Worm (Caenorhabditis elegans) whole organism, L4/young adult: ENCODE measurements around the gene ZK971.1.

Experiments
- W03F9.2 ChIP-seq: fragments of 150-350 bp; optimal IDR thresholded peaks from 2 replicates; lab custom pipeline; 2014; ENCODE audit warnings: missing biosample characterization, missing genetic modification characterization
- dao-5 ChIP-seq: sonication (generic microtip); optimal IDR thresholded peaks from 2 replicates; lab custom pipeline; 2016; ENCODE audit warnings: missing genotype, missing genetic modification characterization, moderate library complexity, missing compliant biosample characterization
- him-1 ChIP-seq: sonication (generic microtip); optimal IDR thresholded peaks from 2 replicates; lab custom pipeline; 2016; ENCODE audit warnings: missing genotype, missing genetic modification reagents, missing genetic modification characterization, missing compliant biosample characterization

ZK971.1 gene

DNA sequence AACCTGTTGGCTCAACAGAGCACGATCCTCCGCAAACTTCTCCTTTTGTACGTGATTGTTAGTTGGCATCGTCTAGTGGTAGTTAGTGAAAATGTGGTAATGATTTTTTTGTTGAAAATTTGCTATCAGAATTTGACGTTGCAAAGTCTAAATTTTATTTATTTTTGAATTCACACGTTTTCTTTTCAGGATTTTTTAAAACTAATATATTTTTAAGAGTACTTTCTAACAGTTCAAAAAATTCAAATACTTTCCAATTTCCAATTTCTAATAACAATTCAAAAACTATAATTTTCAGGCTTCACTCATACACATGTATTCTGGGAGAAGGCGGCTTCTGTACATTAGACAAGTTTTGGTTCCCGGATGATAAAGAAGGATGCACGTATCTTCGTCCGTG is 45.1 kb downstream of the ZK971.1 start, which contains the start of gene ubxn-5:
Gene ubxn-5 (minus strand): TSS at position 101 of the 400 bp plus-strand sequence.
- TF ChIP-seq W03F9.2, result no peak
- TF ChIP-seq him-1 (tag; lab: Kevin White, UChicago), result no peak
- TF ChIP-seq dao-5 (tag; lab: Kevin White, UChicago), result no peak

DNA sequence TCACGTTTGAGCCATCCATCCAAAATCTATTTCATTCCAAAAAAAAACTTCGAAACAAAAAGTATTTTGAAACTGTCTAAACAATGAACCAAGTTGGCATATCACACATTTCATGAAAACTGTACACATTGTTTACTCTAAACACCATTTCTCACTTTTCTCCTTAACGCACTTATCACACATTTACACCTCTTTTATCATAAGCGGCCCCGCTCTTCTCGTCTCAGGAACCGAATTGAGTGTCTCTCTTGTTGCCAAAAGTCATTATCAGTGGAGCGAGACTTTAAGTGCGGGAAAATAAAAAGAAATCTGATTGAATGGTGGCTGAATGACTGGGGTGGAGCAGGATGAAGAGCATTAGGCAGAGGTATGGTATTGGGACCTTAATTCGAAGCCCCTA is 47.6 kb downstream of the ZK971.1 start:
- no peak for TF ChIP-seq W03F9.2
- no peak for TF ChIP-seq dao-5 (tag; lab: Kevin White, UChicago)
- no peak for TF ChIP-seq him-1 (tag; lab: Kevin White, UChicago)

ce11 chrII:10230972-10231371 is 48.5 kb downstream of the ZK971.1 start, which contains the start of gene T01E8.8:
T01E8.8 (plus strand) TSS chrII:10231272.
- TF ChIP-seq him-1 (tag; lab: Kevin White, UChicago) (no peak), W03F9.2 (no peak), dao-5 (tag; lab: Kevin White, UChicago) (no peak)
